Fruit fly (Drosophila melanogaster) whole organism, embryonic: ENCODE results near the gene CG43707.

Experiments
- Atf3 ChIP-seq: fragments of 200-800 bp; sonication (Bioruptor generic); optimal IDR thresholded peaks from 3 replicates; lab custom pipeline; 2016; ENCODE audit warnings: missing biosample characterization, missing genetic modification characterization
- BEAF-32 ChIP-seq: fragments of 200-800 bp; sonication (Bioruptor generic); optimal IDR thresholded peaks from 3 replicates; lab custom pipeline; 2017; ENCODE audit warnings: missing biosample characterization, missing genetic modification characterization, mild to moderate bottlenecking, moderate library complexity, missing genetic modification reagents
- Bgb ChIP-seq: fragments of 200-800 bp; sonication (Bioruptor generic); IDR thresholded peaks from 2 replicates; pipeline ENCODE4 v1.3.6; 2022; ENCODE audit warnings: missing biosample characterization, missing genetic modification characterization; ENCODE audit not compliant: partially characterized antibody
- Blimp-1 ChIP-seq: fragments of 200-800 bp; sonication (Bioruptor generic); optimal IDR thresholded peaks from 3 replicates; lab custom pipeline; 2018; ENCODE audit warnings: missing biosample characterization, missing genetic modification characterization, mild to moderate bottlenecking, moderate library complexity, missing genetic modification reagents
- CG11560 ChIP-seq: fragments of 200-800 bp; sonication (Bioruptor generic); IDR thresholded peaks from 3 replicates; pipeline ENCODE4 v1.3.6; 2022; ENCODE audit warnings: missing biosample characterization, missing genetic modification characterization
- CG12391 ChIP-seq: fragments of 200-800 bp; sonication (Bioruptor generic); optimal IDR thresholded peaks from 3 replicates; lab custom pipeline; 2018; ENCODE audit warnings: missing biosample characterization, mild to moderate bottlenecking, missing genetic modification characterization, moderate library complexity
- CG12769 ChIP-seq: fragments of 200-800 bp; sonication (Bioruptor generic); optimal IDR thresholded peaks from 2 replicates; lab custom pipeline; 2019; ENCODE audit warnings: missing biosample characterization, mild to moderate bottlenecking, missing genetic modification characterization, moderate library complexity
- CG13624 ChIP-seq: fragments of 200-800 bp; sonication (Bioruptor generic); optimal IDR thresholded peaks from 2 replicates; lab custom pipeline; 2016; ENCODE audit warnings: missing biosample characterization, missing genetic modification characterization
- CG15011 ChIP-seq: fragments of 200-800 bp; sonication (Bioruptor generic); optimal IDR thresholded peaks from 3 replicates; lab custom pipeline; 2018; ENCODE audit warnings: missing biosample characterization, mild to moderate bottlenecking, missing genetic modification characterization
- CG1602 ChIP-seq: fragments of 200-800 bp; sonication (Bioruptor generic); optimal IDR thresholded peaks from 3 replicates; lab custom pipeline; 2016; ENCODE audit warnings: missing biosample characterization, missing genetic modification characterization
- CG16779 ChIP-seq: fragments of 200-800 bp; sonication (Bioruptor generic); IDR thresholded peaks from 2 replicates; pipeline ENCODE4 v1.3.6; 2022; ENCODE audit warnings: missing biosample characterization, missing genetic modification characterization
- CG17359 ChIP-seq: fragments of 200-800 bp; sonication (Bioruptor generic); optimal IDR thresholded peaks from 3 replicates; lab custom pipeline; 2018; ENCODE audit warnings: missing biosample characterization, mild to moderate bottlenecking, missing genetic modification characterization, moderate library complexity
- CG18599 ChIP-seq: fragments of 200-800 bp; sonication (Bioruptor generic); optimal IDR thresholded peaks from 3 replicates; lab custom pipeline; 2017; ENCODE audit warnings: missing biosample characterization, missing genetic modification characterization, mild to moderate bottlenecking, moderate library complexity, missing genetic modification reagents
- CG2120 ChIP-seq: fragments of 200-800 bp; sonication (Bioruptor generic); optimal IDR thresholded peaks from 3 replicates; lab custom pipeline; 2016; ENCODE audit warnings: missing biosample characterization, missing genetic modification characterization
- CG32767 ChIP-seq: fragments of 200-800 bp; sonication (Bioruptor generic); IDR thresholded peaks from 2 replicates; pipeline ENCODE4 v1.3.6; 2022; ENCODE audit warnings: missing biosample characterization, missing genetic modification characterization
- CG4820 ChIP-seq: fragments of 200-800 bp; sonication (Bioruptor generic); optimal IDR thresholded peaks from 3 replicates; lab custom pipeline; 2016; ENCODE audit warnings: missing biosample characterization, missing genetic modification characterization
- CG5180 ChIP-seq: fragments of 200-800 bp; sonication (Bioruptor generic); optimal IDR thresholded peaks from 3 replicates; lab custom pipeline; 2017; ENCODE audit warnings: missing biosample characterization, missing genetic modification characterization, mild to moderate bottlenecking, moderate library complexity, missing genetic modification reagents
- CG7963 ChIP-seq: fragments of 200-800 bp; sonication (Bioruptor generic); IDR thresholded peaks from 3 replicates; pipeline ENCODE4 v1.3.6; 2022; ENCODE audit warnings: missing biosample characterization, missing genetic modification characterization; ENCODE audit not compliant: partially characterized antibody
- CG9609 ChIP-seq: fragments of 200-800 bp; sonication (Bioruptor generic); optimal IDR thresholded peaks from 3 replicates; lab custom pipeline; 2016; ENCODE audit warnings: missing biosample characterization, missing genetic modification characterization
- CG9727 ChIP-seq: fragments of 200-800 bp; sonication (Bioruptor generic); optimal IDR thresholded peaks from 3 replicates; lab custom pipeline; 2017; ENCODE audit warnings: missing biosample characterization, mild to moderate bottlenecking, missing genetic modification characterization
- D19B ChIP-seq: fragments of 200-800 bp; sonication (Bioruptor generic); optimal IDR thresholded peaks from 2 replicates; lab custom pipeline; 2017; ENCODE audit warnings: missing biosample characterization, mild to moderate bottlenecking, missing genetic modification characterization
- Lhr ChIP-seq: fragments of 200-800 bp; sonication (Bioruptor generic); optimal IDR thresholded peaks from 3 replicates; lab custom pipeline; 2017; ENCODE audit warnings: mild to moderate bottlenecking, missing biosample characterization, missing genetic modification reagents, missing genetic modification characterization
- Max ChIP-seq: fragments of 200-800 bp; sonication (Bioruptor generic); optimal IDR thresholded peaks from 2 replicates; lab custom pipeline; 2016; ENCODE audit warnings: missing biosample characterization, mild to moderate bottlenecking, missing genetic modification characterization
- Meics ChIP-seq: fragments of 200-800 bp; sonication (Bioruptor generic); optimal IDR thresholded peaks from 2 replicates; lab custom pipeline; 2017; ENCODE audit warnings: missing biosample characterization, mild to moderate bottlenecking, missing genetic modification characterization
- Nf-YB ChIP-seq: fragments of 200-800 bp; sonication (Bioruptor generic); optimal IDR thresholded peaks from 3 replicates; lab custom pipeline; 2019; ENCODE audit warnings: missing biosample characterization, mild to moderate bottlenecking, missing genetic modification characterization, moderate library complexity
- Nf-YC ChIP-seq: fragments of 200-800 bp; optimal IDR thresholded peaks from 3 replicates; lab custom pipeline; 2019; ENCODE audit warnings: missing biosample characterization, mild to moderate bottlenecking, missing genetic modification characterization, moderate library complexity
- Optix ChIP-seq: fragments of 200-800 bp; sonication (Bioruptor generic); IDR thresholded peaks from 3 replicates; pipeline ENCODE4 v1.3.6; 2022; ENCODE audit warnings: missing biosample characterization, missing genetic modification characterization
- Sox102F ChIP-seq: fragments of 200-800 bp; sonication (Bioruptor generic); optimal IDR thresholded peaks from 2 replicates; lab custom pipeline; 2018; ENCODE audit warnings: missing biosample characterization, mild to moderate bottlenecking, missing genetic modification characterization, moderate library complexity
- Usf ChIP-seq: fragments of 200-800 bp; sonication (Bioruptor generic); optimal IDR thresholded peaks from 2 replicates; lab custom pipeline; 2017; ENCODE audit warnings: missing genotype, missing biosample characterization, missing genetic modification characterization
- az2 ChIP-seq: fragments of 200-800 bp; sonication (Bioruptor generic); optimal IDR thresholded peaks from 3 replicates; lab custom pipeline; 2016; ENCODE audit warnings: missing biosample characterization, missing genetic modification characterization
- br ChIP-seq: fragments of >200 bp; optimal IDR thresholded peaks from 2 replicates; lab custom pipeline; 2017
- btn ChIP-seq: fragments of 200-800 bp; sonication (Bioruptor generic); optimal IDR thresholded peaks from 2 replicates; lab custom pipeline; 2016; ENCODE audit warnings: missing biosample characterization, missing genetic modification characterization
- chinmo ChIP-seq: fragments of 200-800 bp; sonication (Bioruptor generic); IDR thresholded peaks from 4 replicates; pipeline ENCODE4 v1.3.6; 2022; ENCODE audit warnings: missing biosample characterization, missing genetic modification characterization; ENCODE audit not compliant: partially characterized antibody
- gfzf ChIP-seq: fragments of 200-800 bp; sonication (Bioruptor generic); optimal IDR thresholded peaks from 2 replicates; lab custom pipeline; 2016; ENCODE audit warnings: missing biosample characterization, mild to moderate bottlenecking, missing genetic modification characterization, moderate library complexity
- grau ChIP-seq: fragments of 200-800 bp; optimal IDR thresholded peaks from 3 replicates; lab custom pipeline; 2019; ENCODE audit warnings: missing biosample characterization, mild to moderate bottlenecking, missing genetic modification characterization, moderate library complexity
- ind ChIP-seq: fragments of 200-800 bp; sonication (Bioruptor generic); optimal IDR thresholded peaks from 3 replicates; lab custom pipeline; 2016; ENCODE audit warnings: missing biosample characterization, missing genetic modification characterization
- kay ChIP-seq: fragments of 200-800 bp; sonication (Bioruptor generic); optimal IDR thresholded peaks from 2 replicates; lab custom pipeline; 2016; ENCODE audit warnings: missing biosample characterization, missing genetic modification characterization
- ken ChIP-seq: fragments of 200-800 bp; sonication (Bioruptor generic); IDR thresholded peaks from 3 replicates; pipeline ENCODE4 v1.3.6; 2022; ENCODE audit warnings: missing biosample characterization, missing genetic modification characterization
- kni ChIP-seq: fragments of 200-800 bp; sonication (Bioruptor generic); optimal IDR thresholded peaks from 3 replicates; lab custom pipeline; 2017; ENCODE audit warnings: mild to moderate bottlenecking, missing biosample characterization, missing genetic modification reagents, missing genetic modification characterization
- lmd ChIP-seq: fragments of 200-800 bp; sonication (Bioruptor generic); IDR thresholded peaks from 2 replicates; pipeline ENCODE4 v1.3.6; 2022; ENCODE audit warnings: missing biosample characterization, missing genetic modification characterization
- oc ChIP-seq: fragments of 200-800 bp; sonication (Bioruptor generic); optimal IDR thresholded peaks from 2 replicates; lab custom pipeline; 2018; ENCODE audit warnings: missing biosample characterization, mild to moderate bottlenecking, missing genetic modification characterization, moderate library complexity
- phol ChIP-seq: fragments of 200-800 bp; sonication (Bioruptor generic); optimal IDR thresholded peaks from 3 replicates; lab custom pipeline; 2018; ENCODE audit warnings: missing biosample characterization, mild to moderate bottlenecking, missing genetic modification characterization, moderate library complexity
- pros ChIP-seq: fragments of 200-800 bp; sonication (Bioruptor generic); optimal IDR thresholded peaks from 3 replicates; lab custom pipeline; 2019; ENCODE audit warnings: missing biosample characterization, mild to moderate bottlenecking, missing genetic modification characterization, moderate library complexity
- pzg ChIP-seq: fragments of 200-800 bp; sonication (Bioruptor generic); optimal IDR thresholded peaks from 3 replicates; lab custom pipeline; 2018; ENCODE audit warnings: missing biosample characterization, mild to moderate bottlenecking, missing genetic modification characterization, moderate library complexity
- scrt ChIP-seq: fragments of 200-800 bp; sonication (Bioruptor generic); optimal IDR thresholded peaks from 2 replicates; lab custom pipeline; 2018; ENCODE audit warnings: missing biosample characterization, mild to moderate bottlenecking, missing genetic modification characterization, moderate library complexity
- ssp ChIP-seq: fragments of 200-800 bp; sonication (Bioruptor generic); IDR thresholded peaks from 2 replicates; pipeline ENCODE4 v1.3.6; 2022; ENCODE audit warnings: missing biosample characterization, missing genetic modification characterization
- stc ChIP-seq: fragments of 200-800 bp; sonication (Bioruptor generic); IDR thresholded peaks from 2 replicates; pipeline ENCODE4 v1.3.6; 2022; ENCODE audit warnings: missing biosample characterization, missing genetic modification characterization
- toy ChIP-seq: fragments of 200-800 bp; sonication (Bioruptor generic); IDR thresholded peaks from 2 replicates; pipeline ENCODE4 v1.3.6; 2022; ENCODE audit warnings: missing biosample characterization, missing genetic modification characterization
- z ChIP-seq: fragments of 200-800 bp; sonication (Bioruptor generic); IDR thresholded peaks from 3 replicates; pipeline ENCODE4 v1.3.6; 2022; ENCODE audit warnings: missing biosample characterization, missing genetic modification characterization

Gene CG43707

DNA sequence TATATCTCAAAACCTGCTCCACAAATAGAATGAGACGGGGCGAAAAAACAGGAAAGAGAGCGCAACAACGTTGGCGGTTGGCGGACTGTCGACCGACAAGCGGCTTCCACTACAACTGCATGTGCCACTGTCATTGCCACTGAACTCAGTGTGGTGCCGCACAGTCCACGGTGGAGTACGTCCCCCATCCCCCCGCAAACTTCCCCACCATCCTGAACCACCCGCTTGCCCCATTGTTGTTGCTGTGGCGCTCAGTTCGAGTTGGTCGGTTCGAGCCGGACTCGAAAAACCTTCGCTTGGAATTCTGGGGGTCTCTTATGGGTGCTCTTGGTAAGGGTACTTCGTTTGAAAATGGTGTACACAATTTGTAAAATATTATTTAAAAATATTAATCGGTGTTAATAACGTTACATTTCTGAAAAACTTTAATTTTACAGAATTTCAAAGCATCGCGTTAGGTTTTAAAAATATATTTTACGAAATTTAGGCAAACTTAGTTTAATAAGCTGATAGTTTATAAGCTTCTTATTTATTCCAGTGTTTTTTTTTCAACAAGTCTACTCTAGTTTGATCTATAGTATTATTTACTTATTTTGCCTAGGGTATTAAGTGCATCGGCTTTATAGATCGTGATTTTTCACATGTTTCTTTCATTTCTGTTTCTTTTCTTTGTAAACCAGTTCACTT is 16.0 kb downstream of the CG43707 start (continued):
- TF ChIP-seq Meics (GFP tag; lab: Kevin White, UChicago) (peak; percentile 65), lmd (GFP tag; lab: Robert Waterston, UW) (peak; percentile 48), oc (tag; lab: Kevin White, UChicago) (no peak), CG1602 (GFP tag; lab: Kevin White, UChicago) (peak; percentile 55), CG11560 (0 out of 3 replicates have a peak, but pooled peaks have one; percentile 29), kay (peak; percentile 12), kni (GFP tag; lab: Kevin White, UChicago) (peak; percentile 96), stc (GFP tag; lab: Robert Waterston, UW) (no peak), CG5180 (peak; percentile 76), pros (GFP tag; lab: Kevin White, UChicago) (peak; percentile 29), CG9727 (GFP tag; lab: Kevin White, UChicago) (peak; percentile 69), CG2120 (GFP tag; lab: Kevin White, UChicago) (peak; percentile 49), CG15011 (peak; percentile 38), CG12769 (tag; lab: Kevin White, UChicago) (peak; percentile 75), CG18599 (GFP tag; lab: Kevin White, UChicago) (peak; percentile 57), CG9609 (GFP tag; lab: Kevin White, UChicago) (no peak), scrt (GFP tag; lab: Kevin White, UChicago) (peak; percentile 42), Max (peak; percentile 16), Sox102F (GFP tag; lab: Kevin White, UChicago) (peak; percentile 72), CG7963 (GFP tag; lab: Robert Waterston, UW) (no peak), toy (GFP tag; lab: Robert Waterston, UW) (no peak), Atf3 (GFP tag; lab: Kevin White, UChicago) (no peak), Optix (no peak), Blimp-1 (GFP tag; lab: Kevin White, UChicago) (peak; percentile 66), az2 (GFP tag; lab: Kevin White, UChicago) (peak; percentile 62), phol (peak; percentile 82), ssp (peak; percentile 39), Lhr (no peak), CG4820 (GFP tag; lab: Kevin White, UChicago) (peak; percentile 34), Usf (GFP tag; lab: Kevin White, UChicago) (peak; percentile 29), btn (no peak), gfzf (GFP tag; lab: Kevin White, UChicago) (no peak), Bgb (GFP tag; lab: Robert Waterston, UW) (peak; percentile 23; the same call in 1 of the 2 replicates), Nf-YC (tag; lab: Kevin White, UChicago) (peak; percentile 53), D19B (GFP tag; lab: Kevin White, UChicago) (peak; percentile 25), CG12391 (tag; lab: Kevin White, UChicago) (peak; percentile 80), ind (GFP tag; lab: Kevin White, UChicago) (peak; percentile 34), CG32767 (GFP tag; lab: Robert Waterston, UW) (peak; percentile 18), pzg (no peak), Nf-YB (GFP tag; lab: Kevin White, UChicago) (peak; percentile 52), BEAF-32 (GFP tag; lab: Kevin White, UChicago) (no peak), grau (peak; percentile 71), CG13624 (no peak), CG17359 (tag; lab: Kevin White, UChicago) (peak; percentile 67), br (lab: Kevin White, UChicago) (no peak), ken (GFP tag; lab: Robert Waterston, UW) (no peak), chinmo (peak; percentile 94), CG16779 (no peak), z (peak; percentile 67; the same call in 2 of the 3 replicates)
